Worm (Caenorhabditis elegans): ENCODE measurements around the gene srz-25.

DNA sequence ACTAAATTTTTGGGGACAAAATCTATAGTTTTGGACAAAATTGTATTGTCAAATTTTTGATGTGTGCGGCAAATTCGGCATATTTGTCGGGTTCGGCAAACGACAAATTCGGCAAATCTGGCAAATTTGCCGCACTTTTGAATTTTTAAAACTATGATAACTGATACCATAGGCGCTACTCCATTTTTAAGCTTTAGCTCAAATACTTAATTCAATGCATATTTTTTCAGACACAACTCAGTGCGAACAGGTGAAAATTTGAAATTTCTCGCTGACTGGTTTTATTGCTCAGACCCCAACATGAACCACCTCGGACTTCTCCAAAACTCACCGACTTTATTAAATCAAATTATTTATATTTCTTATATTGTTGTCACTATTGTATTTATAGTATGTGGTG, at the start of gene srz-25:
- TF ChIP-seq zip-5 (tag; optimal IDR thresholded peaks at IDR 0.05), result no peak
- no peak for TF ChIP-seq K02D7.2 (tag; optimal IDR thresholded peaks at IDR 0.05)
- TF ChIP-seq fkh-6 (tag; optimal IDR thresholded peaks at IDR 0.05), result no peak
- no peak for TF ChIP-seq elt-2 (tag; optimal IDR thresholded peaks at IDR 0.05)
- TF ChIP-seq nfya-1 (tag; optimal IDR thresholded peaks at IDR 0.05), result no peak

Data from whole organism, late embryonic.